Fruit fly (Drosophila melanogaster): ENCODE measurements around the gene Nup37.
A peak's percentile ranks its signal among the peaks of the same experiment; 100 is the strongest.

Nup37 gene

dm6 chr3R:25247379-25247869 lies at the start of gene Nup37, which contains the start of gene RpS27:
TSS of gene Nup37 (plus strand) at chr3R:25247658.
TSS of gene RpS27 (minus strand) at chr3R:25247514.
- TF ChIP-seq dl (GFP tag; optimal IDR thresholded peaks at IDR 0.05; ENCODE audit: insufficient read depth in 1 of 2, partially characterized antibody in 2 of 2) (no peak), Mio (GFP tag; optimal IDR thresholded peaks at IDR 0.05) (peak; percentile 92), ey (GFP tag; optimal IDR thresholded peaks at IDR 0.05) (peak; percentile 90), HLH106 (tag; optimal IDR thresholded peaks at IDR 0.05) (peak; percentile 96), dsf (GFP tag; optimal IDR thresholded peaks at IDR 0.05; ENCODE audit: borderline replicate concordance) (peak; percentile 79), br (GFP tag; optimal IDR thresholded peaks at IDR 0.05) (peak; percentile 98), Myc (optimal IDR thresholded peaks at IDR 0.05) (peak; percentile 25), Hr83 (GFP tag; optimal IDR thresholded peaks at IDR 0.05; ENCODE audit: poor library complexity, severe bottlenecking) (peak; percentile 99), sv (GFP tag; optimal IDR thresholded peaks at IDR 0.05) (peak; percentile 96), N (GFP tag; optimal IDR thresholded peaks at IDR 0.05) (no peak), Jra (GFP tag; optimal IDR thresholded peaks at IDR 0.05) (no peak), CG9705 (GFP tag; optimal IDR thresholded peaks at IDR 0.05) (peak; percentile 99), Hr78 (GFP tag; optimal IDR thresholded peaks at IDR 0.05) (no peak), dmrt93B (GFP tag; optimal IDR thresholded peaks at IDR 0.05) (peak; percentile 99), h (GFP tag; optimal IDR thresholded peaks at IDR 0.05) (peak; percentile 96), Sp1 (GFP tag; optimal IDR thresholded peaks at IDR 0.05) (peak; percentile 97), CrebA (GFP tag; optimal IDR thresholded peaks at IDR 0.05; ENCODE audit: borderline replicate concordance) (no peak), tai (GFP tag; optimal IDR thresholded peaks at IDR 0.05) (no peak), woc (GFP tag; optimal IDR thresholded peaks at IDR 0.05) (peak; percentile 77), fru (GFP tag; optimal IDR thresholded peaks at IDR 0.05) (peak; percentile 96), Dif (GFP tag; optimal IDR thresholded peaks at IDR 0.05; ENCODE audit: partially characterized antibody) (no peak), rgr (GFP tag; optimal IDR thresholded peaks at IDR 0.05) (peak; percentile 99), OdsH (GFP tag; optimal IDR thresholded peaks at IDR 0.05) (peak; percentile 95), sage (GFP tag; optimal IDR thresholded peaks at IDR 0.05) (peak; percentile 66), Rel (GFP tag; optimal IDR thresholded peaks at IDR 0.05) (peak; percentile 53), Rel (tag; optimal IDR thresholded peaks at IDR 0.05) (peak; percentile 83), Vsx2 (GFP tag; optimal IDR thresholded peaks at IDR 0.05; ENCODE audit: partially characterized antibody) (no peak), CG32264 (GFP tag; optimal IDR thresholded peaks at IDR 0.05) (peak; percentile 91), foxo (GFP tag; optimal IDR thresholded peaks at IDR 0.05) (peak; percentile 81 to 97), Hnf4 (GFP tag; optimal IDR thresholded peaks at IDR 0.05) (no peak), GATAd (GFP tag; optimal IDR thresholded peaks at IDR 0.05) (peak; percentile 89), pan (optimal IDR thresholded peaks at IDR 0.05) (no peak), psq (GFP tag; optimal IDR thresholded peaks at IDR 0.05) (peak; percentile 89), jim (GFP tag; optimal IDR thresholded peaks at IDR 0.05) (peak; percentile 7)

dm6 chr3R:25199321-25199868 lies 48.1 kb upstream of the Nup37 start, which contains the start of gene CG13654:
TSS of gene CG13654 (plus strand) at chr3R:25199818.
- TF ChIP-seq Hr83 (GFP tag; optimal IDR thresholded peaks at IDR 0.05; ENCODE audit: poor library complexity, severe bottlenecking) (no peak), Vsx2 (GFP tag; optimal IDR thresholded peaks at IDR 0.05; ENCODE audit: partially characterized antibody) (peak; percentile 3)

- TF ChIP-seq ey (GFP tag; optimal IDR thresholded peaks at IDR 0.05) = no peak
- TF ChIP-seq pan (optimal IDR thresholded peaks at IDR 0.05) = no peak
- no peak for TF ChIP-seq dsf (GFP tag; optimal IDR thresholded peaks at IDR 0.05; ENCODE audit: borderline replicate concordance)
- TF ChIP-seq woc (GFP tag; optimal IDR thresholded peaks at IDR 0.05) = no peak
- TF ChIP-seq fru (GFP tag; optimal IDR thresholded peaks at IDR 0.05) = peak; percentile 9
- peak; percentile 24 for TF ChIP-seq br (GFP tag; optimal IDR thresholded peaks at IDR 0.05)
- no peak for TF ChIP-seq Myc (optimal IDR thresholded peaks at IDR 0.05)
- TF ChIP-seq Dif (GFP tag; optimal IDR thresholded peaks at IDR 0.05; ENCODE audit: partially characterized antibody) = peak; percentile 2
- TF ChIP-seq tai (GFP tag; optimal IDR thresholded peaks at IDR 0.05) = no peak
- TF ChIP-seq Sp1 (GFP tag; optimal IDR thresholded peaks at IDR 0.05) = peak; percentile 2
- TF ChIP-seq usp (GFP tag; optimal IDR thresholded peaks at IDR 0.05) = no peak
- no peak for TF ChIP-seq h (GFP tag; optimal IDR thresholded peaks at IDR 0.05)
- no peak for TF ChIP-seq CG9705 (GFP tag; optimal IDR thresholded peaks at IDR 0.05)
- peak; percentile 2 for TF ChIP-seq brk (GFP tag; optimal IDR thresholded peaks at IDR 0.05)
- TF ChIP-seq CrebA (GFP tag; optimal IDR thresholded peaks at IDR 0.05; ENCODE audit: borderline replicate concordance) = peak; percentile 4
- no peak for TF ChIP-seq Rel (GFP tag; optimal IDR thresholded peaks at IDR 0.05)
- no peak for TF ChIP-seq Rel (tag; optimal IDR thresholded peaks at IDR 0.05)
Observed at dm6 chr3R:25205413-25205977, 42.0 kb upstream of the Nup37 start.
